Worm (Caenorhabditis elegans) whole organism, dauer: ENCODE measurements around the gene str-207.

Experiments used
- unc-62 ChIP-seq: sonication (generic microtip); optimal IDR thresholded peaks from 2 replicates; lab custom pipeline; 2017; ENCODE audit warnings: missing biosample characterization, missing genetic modification reagents, missing genetic modification characterization

str-207 gene

DNA sequence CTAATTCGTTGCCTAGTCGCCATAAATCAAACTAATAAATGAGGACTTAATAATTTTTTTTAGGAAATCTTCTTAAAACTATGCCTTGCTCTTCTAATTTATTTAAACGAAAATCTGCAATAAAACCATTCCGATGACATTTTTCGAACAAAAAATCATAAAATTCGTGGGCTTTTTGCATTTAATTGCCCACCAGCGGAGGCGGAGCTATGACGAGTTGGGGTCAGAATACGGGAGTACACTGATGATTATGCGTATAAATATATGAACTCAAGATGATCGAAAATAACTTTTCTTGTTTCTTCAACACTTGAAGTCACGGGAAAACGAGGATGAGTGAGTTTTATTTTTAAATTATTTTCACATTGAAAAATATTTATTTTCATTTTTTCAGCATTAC is 17.1 kb upstream of the str-207 start, which contains the start of gene catp-2:
Gene catp-2 (plus strand): TSS at position 301 of the 400 bp plus-strand sequence.
- TF ChIP-seq unc-62 (GFP tag; lab: Kevin White, UChicago), result no peak

DNA sequence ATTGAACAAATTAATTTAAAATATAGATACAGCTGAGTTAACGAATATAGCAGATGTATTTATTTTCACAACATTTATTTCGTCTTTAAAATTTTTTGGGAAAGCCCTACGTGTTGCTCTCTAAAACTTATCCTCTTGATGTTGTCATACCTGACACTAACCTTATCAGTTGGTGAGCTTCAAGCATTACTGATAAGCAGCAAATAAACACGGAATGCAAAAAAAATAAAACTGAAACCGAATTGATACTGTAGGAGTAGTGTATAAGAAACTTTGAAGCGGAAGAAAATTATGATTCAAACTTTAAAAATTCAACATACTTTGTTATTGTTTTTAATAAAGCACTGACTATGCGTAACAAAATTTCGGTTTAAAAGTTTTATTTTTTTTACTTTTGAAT is 16.4 kb upstream of the str-207 start:
- no peak for TF ChIP-seq unc-62 (GFP tag; lab: Kevin White, UChicago)

DNA sequence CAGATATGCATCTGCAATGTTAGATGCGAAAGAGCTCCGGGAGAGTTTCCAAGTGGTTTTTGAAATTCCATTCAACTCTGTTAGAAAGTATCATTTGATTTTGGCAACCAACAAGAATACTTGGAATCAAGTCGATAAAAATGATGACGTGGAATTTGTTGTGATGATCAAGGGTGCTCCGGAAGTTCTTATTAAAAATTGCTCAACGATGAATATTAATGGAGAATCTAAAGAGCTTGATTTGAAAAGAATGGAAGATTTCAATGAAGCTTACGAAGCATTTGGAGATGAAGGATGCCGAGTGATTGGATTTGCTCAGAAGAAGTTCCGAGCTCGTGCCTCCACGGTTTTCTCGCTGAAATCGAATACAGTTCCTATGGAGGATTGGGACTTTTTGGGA is 14.2 kb upstream of the str-207 start:
- no peak for TF ChIP-seq unc-62 (GFP tag; lab: Kevin White, UChicago)

DNA sequence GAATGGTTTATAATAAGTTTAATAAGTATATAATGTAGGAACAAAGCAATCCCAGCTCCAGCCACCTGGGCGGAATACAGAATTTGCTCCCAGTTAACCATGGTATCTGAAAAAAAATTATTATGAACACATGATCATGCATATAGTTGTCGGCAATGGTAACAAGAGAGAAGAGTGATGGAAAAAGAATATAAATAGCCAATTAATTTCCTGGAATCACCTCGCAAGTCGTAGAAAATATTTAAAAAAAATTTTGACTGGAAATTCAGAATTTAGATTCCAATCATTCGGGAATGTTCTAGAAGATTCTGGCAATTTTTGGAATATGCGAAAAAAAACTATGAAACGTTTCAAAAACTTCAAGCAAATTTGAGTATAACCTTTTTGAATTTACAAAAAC is 7.3 kb upstream of the str-207 start, which contains the start of gene str-211:
Gene str-211 (minus strand): TSS at position 101 of the 400 bp plus-strand sequence.
- no peak for TF ChIP-seq unc-62 (GFP tag; lab: Kevin White, UChicago)

DNA sequence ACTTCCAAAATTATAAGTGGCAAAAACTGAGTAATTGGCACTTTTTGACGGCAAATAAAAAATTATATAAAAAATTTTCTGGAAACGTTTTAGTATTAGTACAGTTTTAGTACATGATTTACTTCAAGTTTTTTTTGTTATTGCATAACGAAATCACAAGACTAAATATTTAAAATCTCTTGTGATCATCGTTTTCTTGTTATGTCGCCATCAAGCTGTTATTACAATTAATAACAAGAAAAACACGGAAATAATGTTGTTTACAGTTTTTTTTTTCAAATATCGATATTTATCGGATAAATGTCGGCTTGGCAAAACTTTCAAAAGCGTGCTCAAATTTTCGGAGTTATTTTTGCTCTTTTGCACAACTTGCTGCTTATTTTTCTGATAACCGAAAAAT is 2.9 kb upstream of the str-207 start, which contains the start of gene str-209:
Gene str-209 (plus strand): TSS at position 301 of the 400 bp plus-strand sequence.
- TF ChIP-seq unc-62 (GFP tag; lab: Kevin White, UChicago), result no peak

DNA sequence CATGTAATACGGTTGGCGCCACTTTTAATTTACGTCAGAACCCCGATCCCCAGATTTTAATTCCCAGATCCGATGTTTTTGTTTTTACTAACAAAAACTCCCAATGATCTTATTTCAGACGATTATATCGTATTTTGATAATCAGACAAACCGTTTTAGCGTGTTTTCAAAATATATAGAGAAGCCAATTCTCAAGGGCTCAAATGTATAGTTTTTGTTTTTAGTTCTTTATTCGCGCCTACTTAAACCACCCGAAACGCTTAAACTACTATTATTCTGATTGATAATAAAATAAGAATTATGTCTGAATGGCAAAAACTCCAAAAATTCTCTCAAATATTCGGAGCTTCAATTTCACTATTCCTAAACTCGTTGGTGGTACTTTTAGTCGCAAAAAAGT is 5.0 kb downstream of the str-207 start, which contains the start of gene str-208:
Gene str-208 (plus strand): TSS at position 301 of the 400 bp plus-strand sequence.
- no peak for TF ChIP-seq unc-62 (GFP tag; lab: Kevin White, UChicago)

DNA sequence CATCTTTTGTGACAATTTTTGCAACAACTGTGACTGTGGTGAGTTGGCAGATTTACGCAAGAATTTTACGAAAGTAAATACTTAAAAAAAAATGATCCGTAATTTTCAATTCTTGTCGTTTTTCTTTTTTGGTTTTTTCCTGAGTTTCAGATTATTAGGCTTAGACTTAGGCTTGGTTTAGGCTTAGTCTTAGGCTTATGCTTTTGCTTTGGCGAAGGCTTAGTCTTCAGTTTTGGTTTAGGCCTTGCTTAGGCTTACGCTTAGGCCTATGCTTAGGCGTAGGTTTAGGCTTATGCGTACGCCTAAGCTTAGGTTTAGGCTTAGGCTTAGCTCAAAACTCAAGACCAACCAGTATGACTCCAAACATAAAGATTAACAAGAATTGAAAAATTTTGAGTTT is 6.1 kb downstream of the str-207 start:
- no peak for TF ChIP-seq unc-62 (GFP tag; lab: Kevin White, UChicago)

DNA sequence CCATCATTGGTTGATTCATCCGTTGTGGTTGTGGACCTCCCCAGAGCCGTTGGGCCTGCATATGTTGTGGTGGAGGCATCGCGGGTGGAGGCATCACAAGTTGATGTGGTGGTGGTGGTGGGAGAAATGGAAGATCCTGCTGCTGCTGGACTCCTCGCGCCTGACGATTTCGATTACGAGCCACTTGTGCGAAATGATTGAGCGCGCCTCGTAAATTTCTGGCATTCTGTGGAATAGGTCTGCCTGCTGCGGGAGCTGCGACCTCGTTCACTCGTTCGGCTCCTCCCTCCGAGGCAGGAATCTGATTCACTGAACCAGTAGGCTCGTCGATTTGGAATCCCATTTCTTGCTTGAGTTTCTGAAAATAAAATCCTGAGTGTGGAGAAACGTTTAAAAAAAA is 9.2 kb downstream of the str-207 start:
- TF ChIP-seq unc-62 (GFP tag; lab: Kevin White, UChicago), result no peak

DNA sequence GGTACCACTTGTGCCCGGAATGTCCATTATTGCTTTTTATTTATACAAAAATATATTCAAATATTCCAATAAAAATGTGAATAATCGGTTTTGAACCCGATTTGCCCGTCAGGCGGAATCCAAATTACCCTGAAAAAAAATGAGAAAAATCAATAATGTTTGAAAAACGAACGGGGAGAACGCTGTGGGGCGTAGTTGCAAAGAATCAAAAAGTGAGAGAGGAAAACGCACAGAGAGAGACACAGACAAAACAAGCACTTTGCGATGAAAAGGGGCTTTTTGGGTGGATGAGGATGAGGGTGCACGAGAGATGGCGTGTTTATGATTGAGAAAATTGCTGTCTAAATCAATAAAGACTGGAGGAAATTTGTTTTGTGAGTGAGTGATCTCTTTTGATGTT is 11.4 kb downstream of the str-207 start, which contains the start of gene tam-1:
Gene tam-1 (minus strand): TSS at position 135 of the 400 bp plus-strand sequence.
- no peak for TF ChIP-seq unc-62 (GFP tag; lab: Kevin White, UChicago)

DNA sequence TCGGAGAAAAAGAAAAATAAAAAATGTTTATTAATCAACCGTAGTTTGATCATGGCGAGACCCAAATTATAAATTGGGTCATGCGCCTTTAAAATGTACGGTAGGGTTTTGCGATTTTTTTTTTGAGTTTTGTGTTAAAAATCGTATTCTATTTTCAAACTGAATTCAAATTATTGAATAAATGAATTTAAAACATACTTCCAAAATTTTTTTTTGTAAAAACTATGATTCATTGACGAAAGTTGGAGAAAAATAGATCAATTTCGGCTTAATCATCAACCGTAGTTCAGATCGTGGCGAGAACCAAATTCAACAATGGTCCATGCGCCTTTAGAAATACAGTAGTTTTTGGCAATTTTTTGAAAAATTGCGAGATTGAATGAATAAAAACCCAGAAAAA is 12.1 kb downstream of the str-207 start:
- no peak for TF ChIP-seq unc-62 (GFP tag; lab: Kevin White, UChicago)

DNA sequence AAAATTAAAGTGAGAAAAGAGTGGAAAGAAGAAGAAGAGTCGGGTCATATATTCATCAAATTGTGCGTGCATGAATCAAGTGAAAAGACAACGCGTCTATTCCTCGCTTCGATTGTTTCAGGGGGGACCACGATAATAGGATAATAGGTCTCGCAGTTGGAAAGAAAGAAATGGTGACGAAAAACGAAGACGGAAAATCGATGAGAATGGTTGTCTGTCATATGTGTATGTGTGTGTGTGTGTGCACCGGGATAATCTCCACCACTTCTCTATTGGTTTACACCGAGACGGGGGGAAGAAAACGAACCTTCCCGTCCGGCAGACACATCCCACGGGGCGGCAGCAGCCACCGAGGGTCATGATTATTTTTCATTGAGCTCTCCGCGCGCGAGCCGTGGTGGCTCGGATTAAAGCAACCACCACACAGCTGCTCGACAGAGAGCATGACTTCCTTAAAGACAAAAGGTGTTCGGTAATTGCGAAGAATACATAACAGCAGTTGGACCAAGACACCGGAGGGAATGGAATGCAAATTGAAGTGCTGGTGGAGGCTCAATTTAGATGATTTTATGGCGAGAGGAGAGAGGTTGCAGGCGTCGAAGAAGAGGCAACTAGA is 12.6 kb downstream of the str-207 start:
- no peak for TF ChIP-seq unc-62 (GFP tag; lab: Kevin White, UChicago)

DNA sequence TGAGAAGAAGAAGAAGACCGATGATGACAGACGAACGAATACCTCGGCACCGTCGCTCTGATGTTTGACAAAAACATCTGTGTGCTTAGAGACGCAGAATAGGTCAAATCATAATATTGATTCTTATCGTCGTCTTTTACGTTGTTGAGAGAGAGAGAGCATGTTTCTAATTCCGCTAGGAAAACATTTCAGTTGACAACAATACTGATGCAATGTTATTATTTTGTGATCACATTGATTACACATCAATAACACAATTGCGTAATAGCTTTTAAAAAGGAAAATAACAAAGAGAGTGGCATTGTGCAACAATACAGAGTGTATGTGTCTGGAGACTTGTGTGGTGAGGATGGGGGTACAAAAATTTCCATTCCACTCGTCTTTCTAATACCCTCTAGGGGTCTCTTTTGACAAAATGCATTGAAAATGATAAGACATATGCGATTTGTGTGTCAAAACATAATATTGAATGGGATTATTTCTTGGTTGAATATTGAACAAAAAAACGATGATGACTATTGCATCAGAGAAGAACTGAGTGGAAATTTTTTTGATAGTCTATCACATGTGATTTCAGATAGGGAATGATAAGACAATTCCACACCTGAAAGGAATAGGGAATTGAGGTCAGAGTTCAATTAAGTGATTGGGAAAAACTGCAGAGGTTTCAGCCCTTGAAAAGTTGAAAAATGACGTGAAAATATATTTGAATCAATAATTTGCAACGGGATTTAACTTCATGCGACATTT is 13.3 kb downstream of the str-207 start:
- no peak for TF ChIP-seq unc-62 (GFP tag; lab: Kevin White, UChicago)

DNA sequence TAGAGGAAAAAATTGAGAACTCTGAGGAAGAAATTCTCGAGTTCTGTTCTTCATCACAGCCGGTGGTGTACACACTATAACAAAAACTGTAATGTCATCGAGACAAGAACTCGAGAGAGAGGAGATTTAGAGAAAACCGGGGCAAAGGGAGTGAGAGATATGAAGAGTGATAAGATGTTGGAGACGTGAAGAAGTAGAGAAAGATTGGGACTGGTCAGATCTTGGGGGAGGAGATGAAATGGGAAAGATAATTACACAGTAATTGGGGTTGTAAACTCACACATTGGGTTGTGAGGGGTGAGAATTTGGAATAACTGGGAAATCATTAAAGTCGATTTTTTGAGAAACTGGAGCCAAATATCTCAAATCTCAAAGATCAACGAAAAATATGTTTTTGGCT is 14.3 kb downstream of the str-207 start:
- TF ChIP-seq unc-62 (GFP tag; lab: Kevin White, UChicago), result no peak

DNA sequence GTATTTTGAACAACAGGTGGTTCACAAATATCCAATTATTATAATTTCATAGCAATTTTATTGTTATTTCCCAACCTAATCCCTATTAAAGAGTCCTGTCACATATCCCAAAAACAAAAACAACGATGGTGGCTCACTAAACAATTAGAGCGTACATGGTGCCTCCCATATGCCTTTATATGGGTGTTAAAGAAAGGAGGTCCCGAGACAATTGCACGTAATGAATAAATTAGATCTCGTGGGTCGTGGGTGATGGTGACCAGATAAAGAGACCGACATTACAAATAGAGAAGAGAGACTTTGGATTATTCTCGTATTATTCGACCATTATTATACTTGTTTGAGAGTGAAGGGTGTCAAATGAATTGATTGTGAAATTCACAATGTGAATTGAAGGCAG is 15.7 kb downstream of the str-207 start:
- TF ChIP-seq unc-62 (GFP tag; lab: Kevin White, UChicago), result no peak

DNA sequence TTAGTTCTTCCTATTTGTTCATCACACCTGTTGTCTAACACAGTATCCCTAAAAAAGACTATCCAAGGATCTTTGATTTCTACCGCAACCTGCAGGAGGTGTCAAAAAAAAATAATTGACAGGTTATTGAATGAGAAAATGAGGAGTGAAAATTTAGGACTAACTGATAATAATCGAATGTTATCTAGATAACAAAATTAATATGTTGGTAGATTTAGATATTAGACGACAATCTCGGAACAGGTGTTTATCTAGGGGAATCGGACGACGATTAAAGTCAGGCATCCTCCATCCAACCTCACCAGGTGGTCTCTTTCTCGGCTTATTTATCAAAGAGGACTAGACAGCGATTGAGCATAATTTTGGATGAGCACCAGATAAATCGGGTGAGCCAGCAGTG is 17.2 kb downstream of the str-207 start:
- no peak for TF ChIP-seq unc-62 (GFP tag; lab: Kevin White, UChicago)

DNA sequence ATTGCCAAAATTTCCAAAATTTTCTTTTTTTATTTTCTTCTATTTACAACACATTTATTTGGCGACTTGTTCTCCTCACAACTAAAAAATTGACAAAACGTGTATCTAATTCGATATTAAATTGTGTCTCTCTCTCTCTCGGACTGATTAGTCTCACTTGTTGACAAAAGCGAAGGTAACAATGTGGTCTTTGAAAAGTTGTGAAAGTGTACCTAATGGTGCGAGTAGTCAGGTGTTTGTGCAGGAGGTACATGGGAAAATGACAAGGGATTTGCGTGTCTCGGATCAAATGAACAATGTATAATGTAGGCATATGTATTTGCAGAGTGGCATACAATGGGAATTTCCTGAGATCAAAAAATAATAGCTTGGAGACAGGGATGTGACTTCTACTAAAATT is 18.0 kb downstream of the str-207 start:
- no peak for TF ChIP-seq unc-62 (GFP tag; lab: Kevin White, UChicago)

DNA sequence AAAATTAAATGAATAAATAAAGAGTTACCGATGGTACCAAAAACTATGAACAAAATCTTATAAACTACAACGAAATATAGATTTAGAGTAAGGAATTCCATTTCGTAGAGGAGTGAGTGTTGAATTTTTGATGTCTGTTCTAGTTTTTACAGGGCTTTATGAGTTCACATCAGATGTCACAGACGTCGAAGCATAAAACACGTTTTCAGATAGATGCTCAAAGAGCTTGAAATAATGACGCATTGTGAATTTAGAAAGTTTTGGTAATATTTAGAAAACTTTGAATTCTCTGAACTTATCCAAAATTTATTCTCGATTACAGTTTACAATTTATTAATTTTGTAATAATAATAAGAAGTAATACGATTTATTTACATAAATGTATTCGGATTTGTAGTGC is 21.4 kb downstream of the str-207 start, which contains the start of gene srsx-9:
Gene srsx-9 (minus strand): TSS at position 101 of the 400 bp plus-strand sequence.
- no peak for TF ChIP-seq unc-62 (GFP tag; lab: Kevin White, UChicago)
